Worm (Caenorhabditis elegans) whole organism, late embryonic: Measurements from ENCODE around the gene ldb-1.

ENCODE experiments used
- C08G9.2 ChIP-seq: sonication (generic microtip); optimal IDR thresholded peaks from 2 replicates; lab custom pipeline; 2016; ENCODE audit warnings: mild to moderate bottlenecking, missing genetic modification characterization, moderate library complexity, missing compliant biosample characterization
- C38D4.7 ChIP-seq: fragments of 200-800 bp; sonication (Bioruptor generic); optimal IDR thresholded peaks from 2 replicates; lab custom pipeline; 2018; ENCODE audit warnings: mild to moderate bottlenecking, missing genetic modification characterization, moderate library complexity, missing compliant biosample characterization
- F13H6.1 ChIP-seq: sonication (generic microtip); optimal IDR thresholded peaks from 2 replicates; lab custom pipeline; 2016; ENCODE audit warnings: missing genetic modification characterization, missing compliant biosample characterization
- Y22D7AL.16 ChIP-seq: sonication (generic microtip); optimal IDR thresholded peaks from 2 replicates; lab custom pipeline; 2016; ENCODE audit warnings: missing genetic modification characterization, missing compliant biosample characterization
- ahr-1 ChIP-seq: sonication (generic microtip); optimal IDR thresholded peaks from 2 replicates; lab custom pipeline; 2016; ENCODE audit warnings: missing genetic modification characterization, missing compliant biosample characterization
- ceh-14 ChIP-seq: sonication (generic microtip); optimal IDR thresholded peaks from 2 replicates; lab custom pipeline; 2016; ENCODE audit warnings: missing genotype, missing genetic modification characterization, missing compliant biosample characterization
- ceh-18 ChIP-seq: sonication (generic microtip); optimal IDR thresholded peaks from 2 replicates; lab custom pipeline; 2016; ENCODE audit warnings: missing genetic modification characterization, missing compliant biosample characterization
- ceh-19 ChIP-seq: fragments of 200-800 bp; sonication (Bioruptor generic); optimal IDR thresholded peaks from 2 replicates; lab custom pipeline; 2018; ENCODE audit warnings: mild to moderate bottlenecking, missing genetic modification characterization, missing compliant biosample characterization
- ceh-31 ChIP-seq: sonication (generic microtip); optimal IDR thresholded peaks from 2 replicates; lab custom pipeline; 2016; ENCODE audit warnings: missing genetic modification characterization, missing compliant biosample characterization
- ceh-45 ChIP-seq: fragments of 200-800 bp; sonication (Bioruptor generic); IDR thresholded peaks from 2 replicates; pipeline ENCODE4 v1.3.6; 2022; ENCODE audit warnings: missing genetic modification reagents, missing genetic modification characterization, missing compliant biosample characterization
- ceh-48 ChIP-seq: sonication (generic microtip); optimal IDR thresholded peaks from 2 replicates; lab custom pipeline; 2016; ENCODE audit warnings: missing genetic modification characterization, inconsistent platforms, missing compliant biosample characterization
- ceh-6 ChIP-seq: fragments of 200-800 bp; sonication (Bioruptor generic); optimal IDR thresholded peaks from 2 replicates; lab custom pipeline; 2018; ENCODE audit warnings: mild to moderate bottlenecking, missing genetic modification characterization, missing compliant biosample characterization
- ceh-9 ChIP-seq: sonication (generic microtip); optimal IDR thresholded peaks from 2 replicates; lab custom pipeline; 2016; ENCODE audit warnings: mild to moderate bottlenecking, missing genetic modification characterization, inconsistent platforms, missing compliant biosample characterization
- che-1 ChIP-seq: sonication (generic microtip); optimal IDR thresholded peaks from 2 replicates; lab custom pipeline; 2016; ENCODE audit warnings: mild to moderate bottlenecking, missing genetic modification characterization, missing compliant biosample characterization
- dmd-4 ChIP-seq: sonication (generic microtip); optimal IDR thresholded peaks from 2 replicates; lab custom pipeline; 2016; ENCODE audit warnings: borderline replicate concordance, missing genetic modification characterization, missing compliant biosample characterization
- elt-2 ChIP-seq: sonication (generic microtip); optimal IDR thresholded peaks from 2 replicates; lab custom pipeline; 2016; ENCODE audit warnings: missing genetic modification reagents, missing genetic modification characterization, missing compliant biosample characterization
- ets-4 ChIP-seq: sonication (generic microtip); optimal IDR thresholded peaks from 2 replicates; lab custom pipeline; 2016; ENCODE audit warnings: missing genetic modification characterization, missing compliant biosample characterization
- eyg-1 ChIP-seq: sonication (generic microtip); optimal IDR thresholded peaks from 2 replicates; lab custom pipeline; 2016; ENCODE audit warnings: missing genotype, missing genetic modification characterization, missing compliant biosample characterization
- fax-1 ChIP-seq: sonication (generic microtip); optimal IDR thresholded peaks from 2 replicates; lab custom pipeline; 2016; ENCODE audit warnings: missing genotype, missing genetic modification characterization, missing compliant biosample characterization
- fkh-6 ChIP-seq: sonication (generic microtip); optimal IDR thresholded peaks from 2 replicates; lab custom pipeline; 2016; ENCODE audit warnings: missing genetic modification characterization, missing compliant biosample characterization
- gmeb-2 ChIP-seq: sonication (generic microtip); optimal IDR thresholded peaks from 2 replicates; lab custom pipeline; 2016; ENCODE audit warnings: missing genetic modification characterization, inconsistent platforms, missing compliant biosample characterization
- hlh-13 ChIP-seq: fragments of 200-800 bp; sonication (Bioruptor generic); optimal IDR thresholded peaks from 2 replicates; lab custom pipeline; 2018; ENCODE audit warnings: mild to moderate bottlenecking, missing genetic modification characterization, missing compliant biosample characterization
- hlh-30 ChIP-seq: sonication (generic microtip); optimal IDR thresholded peaks from 2 replicates; lab custom pipeline; 2017; ENCODE audit warnings: antibody characterized with exemption, missing genetic modification characterization, missing compliant biosample characterization; ENCODE audit not compliant: insufficient read depth
- mec-3 ChIP-seq: sonication (generic microtip); optimal IDR thresholded peaks from 2 replicates; lab custom pipeline; 2016; ENCODE audit warnings: borderline replicate concordance, missing genetic modification characterization, missing compliant biosample characterization
- nfya-1 ChIP-seq: sonication (generic microtip); optimal IDR thresholded peaks from 2 replicates; lab custom pipeline; 2017; ENCODE audit warnings: missing genetic modification characterization, mild to moderate bottlenecking, missing compliant biosample characterization, antibody characterized with exemption, moderate library complexity
- nhr-11 ChIP-seq: fragments of 150-350 bp; optimal IDR thresholded peaks from 2 replicates; lab custom pipeline; 2014; ENCODE audit warnings: missing biosample characterization, missing genetic modification characterization
- npax-4 ChIP-seq: sonication (generic microtip); optimal IDR thresholded peaks from 2 replicates; lab custom pipeline; 2016; ENCODE audit warnings: missing genetic modification characterization, missing compliant biosample characterization
- odd-2 ChIP-seq: sonication (generic microtip); optimal IDR thresholded peaks from 2 replicates; lab custom pipeline; 2017; ENCODE audit warnings: antibody characterized with exemption, mild to moderate bottlenecking, missing genetic modification characterization, missing compliant biosample characterization
- pha-2 ChIP-seq: sonication (generic microtip); optimal IDR thresholded peaks from 2 replicates; lab custom pipeline; 2017; ENCODE audit warnings: mild to moderate bottlenecking, missing genetic modification characterization, missing compliant biosample characterization
- pqm-1 ChIP-seq: sonication (generic microtip); optimal IDR thresholded peaks from 2 replicates; lab custom pipeline; 2016; ENCODE audit warnings: missing genetic modification characterization, missing compliant biosample characterization
- pros-1 ChIP-seq: fragments of 150-350 bp; optimal IDR thresholded peaks from 2 replicates; lab custom pipeline; 2014; ENCODE audit warnings: missing biosample characterization, missing genetic modification reagents, missing genetic modification characterization
- tbx-7 ChIP-seq: sonication (generic microtip); optimal IDR thresholded peaks from 2 replicates; lab custom pipeline; 2016; ENCODE audit warnings: missing genotype, missing genetic modification characterization, missing compliant biosample characterization
- ttx-3 ChIP-seq: sonication (generic microtip); optimal IDR thresholded peaks from 2 replicates; lab custom pipeline; 2016; ENCODE audit warnings: missing genetic modification reagents, missing genetic modification characterization, missing compliant biosample characterization
- unc-3 ChIP-seq, 2 experiments: fragments of 200-800 bp in 1 of 2; sonication (Bioruptor generic) in 1 of 2; sonication (generic microtip) in 1 of 2; conservative IDR thresholded peaks in 1 of 2; optimal IDR thresholded peaks in 1 of 2; 2 replicates each; pipeline versions ENCODE4 v1.3.6 to Lab custom; 2016 to 2022; ENCODE audit warnings: missing compliant biosample characterization in 2 of 2, missing genetic modification characterization in 2 of 2, missing genetic modification reagents in 1 of 2
- unc-42 ChIP-seq: sonication (generic microtip); optimal IDR thresholded peaks from 2 replicates; lab custom pipeline; 2016; ENCODE audit warnings: missing genotype, missing genetic modification characterization, missing compliant biosample characterization
- unc-55 ChIP-seq: sonication (generic microtip); optimal IDR thresholded peaks from 2 replicates; lab custom pipeline; 2017; ENCODE audit warnings: missing biosample characterization, missing genetic modification reagents, missing genetic modification characterization

ldb-1 gene

DNA sequence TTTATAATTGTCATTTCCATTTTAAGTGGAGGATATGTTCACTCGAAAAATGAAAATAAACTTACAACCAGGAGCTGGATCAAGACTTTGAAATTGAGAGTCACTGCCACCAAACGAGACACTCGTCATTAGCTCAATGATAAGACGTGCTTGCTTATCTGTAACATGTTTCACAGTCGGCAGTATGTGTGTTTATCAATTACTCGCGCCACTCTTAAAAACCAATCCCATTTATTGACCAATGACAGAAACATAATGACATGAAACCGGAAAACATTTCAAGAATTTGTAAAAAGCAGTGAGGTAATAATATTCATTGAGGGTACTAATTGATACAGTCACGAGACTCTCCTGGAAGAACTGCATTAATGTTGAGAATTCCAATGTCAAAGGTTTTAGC lies 20.7 kb upstream of the ldb-1 start, which contains the start of gene del-5:
TSS of gene del-5 (minus strand) at position 130 of the 400 bp plus-strand sequence.
- TF ChIP-seq elt-2 (tag; lab: Kevin White, UChicago) (peak; percentile 31), ceh-31 (tag; lab: Kevin White, UChicago) (no peak), C08G9.2 (tag; lab: Kevin White, UChicago) (no peak), hlh-13 (no peak), ets-4 (tag; lab: Kevin White, UChicago) (no peak), ceh-6 (GFP tag; lab: Kevin White, UChicago) (no peak), unc-55 (GFP tag; lab: Kevin White, UChicago) (no peak)
- TF ChIP-seq, all 69 proteins: peak for 1

DNA sequence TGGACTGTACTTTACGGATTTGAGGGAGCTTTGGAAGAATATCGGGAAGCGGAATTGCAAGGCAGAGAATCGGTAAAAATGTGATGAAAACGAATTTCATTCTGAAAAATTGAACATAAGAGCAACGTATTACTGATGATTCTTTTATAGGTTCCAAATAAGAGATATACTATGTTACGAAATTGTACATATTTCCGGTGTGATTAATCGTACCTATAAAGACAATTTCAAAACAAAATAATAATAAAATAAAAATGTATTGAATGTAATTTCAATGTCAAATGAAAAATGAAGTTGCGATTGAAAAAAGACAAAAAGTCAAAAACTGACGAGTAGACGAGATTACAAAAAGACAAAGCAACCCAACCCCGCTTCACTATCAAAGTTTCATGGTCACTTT lies 19.8 kb upstream of the ldb-1 start, which contains the start of gene ttr-31:
TSS of gene ttr-31 (minus strand) at position 101 of the 400 bp plus-strand sequence.
- TF ChIP-seq che-1 (tag; lab: Kevin White, UChicago) = no peak
- TF ChIP-seq C08G9.2 (tag; lab: Kevin White, UChicago) = no peak
- no peak for TF ChIP-seq ceh-18
- TF ChIP-seq fkh-6 (tag; lab: Kevin White, UChicago) = no peak
- no peak for TF ChIP-seq unc-3 (GFP tag; conservative IDR thresholded peaks at IDR 0.05; lab: Robert Waterston, UW)
- TF ChIP-seq unc-3 (tag; optimal IDR thresholded peaks at IDR 0.05; lab: Kevin White, UChicago) = no peak
- no peak for TF ChIP-seq hlh-30 (tag; lab: Kevin White, UChicago)
- no peak for TF ChIP-seq gmeb-2
- TF ChIP-seq C38D4.7 = no peak

DNA sequence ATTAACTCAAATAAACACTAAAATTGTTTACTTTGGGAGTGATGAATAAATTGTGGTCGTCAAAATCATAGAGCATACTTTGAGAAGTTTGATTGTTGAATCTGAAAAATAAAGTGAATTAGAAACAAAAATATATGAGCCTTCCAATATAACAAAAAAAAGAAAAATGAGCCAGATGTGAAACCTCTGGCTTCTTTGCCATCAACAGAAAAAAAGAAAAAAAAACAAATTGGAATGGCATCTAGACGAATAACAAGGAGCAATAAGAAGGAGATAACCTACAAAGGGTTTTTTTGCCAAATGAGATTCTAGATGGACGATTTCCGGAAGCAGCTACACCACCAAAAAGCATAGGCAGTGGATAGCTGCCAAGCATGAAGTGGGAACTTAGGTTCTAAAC lies 18.2 kb upstream of the ldb-1 start, which contains the start of gene F58A3.4:
TSS of gene F58A3.4 (minus strand) at position 101 of the 400 bp plus-strand sequence.
- TF ChIP-seq elt-2 (tag; lab: Kevin White, UChicago) (no peak), ceh-18 (no peak), pros-1 (tag; lab: Kevin White, UChicago) (no peak), nhr-11 (tag; lab: Kevin White, UChicago) (no peak), unc-42 (tag; lab: Kevin White, UChicago) (no peak), tbx-7 (no peak), ceh-9 (no peak)

DNA sequence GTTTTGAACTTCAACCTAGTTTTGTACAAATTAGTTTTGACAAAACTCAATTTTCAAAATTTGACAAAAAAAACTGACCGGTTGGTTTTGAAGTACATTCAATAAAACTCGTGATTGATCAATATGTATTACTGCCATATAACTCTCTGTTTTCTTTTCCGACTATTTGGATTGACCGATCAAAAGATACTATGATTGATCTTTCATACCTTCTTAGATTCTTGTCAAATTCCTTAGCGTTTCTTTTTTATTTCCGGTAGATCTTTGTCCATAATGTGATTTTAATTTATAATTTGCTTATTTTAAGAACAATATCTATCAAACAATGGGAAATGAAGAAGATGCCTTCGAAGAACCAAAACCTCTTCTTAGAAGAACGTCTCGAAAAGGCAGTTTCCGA lies 16.4 kb upstream of the ldb-1 start, which contains the start of gene F58A3.3:
TSS of gene F58A3.3 (plus strand) at position 301 of the 400 bp plus-strand sequence.
- TF ChIP-seq ceh-45 (GFP tag; lab: Robert Waterston, UW) = no peak
- TF ChIP-seq pqm-1 = no peak
- no peak for TF ChIP-seq odd-2

DNA sequence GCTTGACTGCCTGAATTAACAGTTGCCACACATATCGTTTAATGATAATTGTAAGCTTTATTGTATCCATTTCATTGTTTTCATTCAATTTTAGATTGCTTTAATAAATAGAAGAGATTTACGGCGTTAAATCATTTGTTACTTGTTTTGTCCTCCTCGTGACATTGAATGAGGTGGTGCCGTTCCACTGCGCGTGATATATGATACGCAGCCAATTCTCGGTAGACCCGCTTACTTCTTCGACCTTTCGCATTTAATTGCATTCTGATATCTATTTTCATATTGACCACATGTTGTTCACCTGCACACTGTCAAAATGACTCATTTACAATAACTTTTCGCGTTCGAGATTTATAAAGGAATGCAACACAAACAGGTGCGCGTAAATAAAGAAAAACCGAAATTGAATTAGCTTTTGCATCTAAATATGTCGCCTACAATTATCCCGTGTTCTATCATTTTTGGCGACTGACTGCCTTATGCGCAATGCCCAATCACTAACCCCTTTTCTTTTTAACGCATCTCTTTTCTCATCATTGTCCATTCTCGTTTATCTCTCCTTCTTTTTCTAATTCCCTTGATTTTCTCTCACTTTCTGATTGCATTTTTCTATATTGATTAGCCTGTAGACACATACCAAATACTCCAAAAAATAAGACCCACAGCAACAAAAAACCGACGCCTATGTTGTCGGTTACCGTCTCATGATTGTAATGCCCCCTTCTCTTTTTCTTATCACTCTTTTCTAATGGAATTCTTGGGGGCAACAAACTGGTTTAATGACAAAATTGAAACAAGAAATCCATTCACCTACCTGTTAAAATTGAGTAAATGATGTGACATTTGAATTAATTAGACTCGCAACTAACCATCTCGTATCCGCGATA lies 14.1 kb upstream of the ldb-1 start:
- TF ChIP-seq fkh-6 (tag; lab: Kevin White, UChicago) (no peak), ceh-6 (GFP tag; lab: Kevin White, UChicago) (no peak), gmeb-2 (no peak), ttx-3 (tag; lab: Kevin White, UChicago) (no peak), elt-2 (tag; lab: Kevin White, UChicago) (no peak), ceh-45 (GFP tag; lab: Robert Waterston, UW) (no peak), ceh-19 (GFP tag; lab: Kevin White, UChicago) (no peak), ceh-31 (tag; lab: Kevin White, UChicago) (no peak), dmd-4 (tag; lab: Kevin White, UChicago) (no peak), ahr-1 (tag; lab: Kevin White, UChicago) (no peak), mec-3 (tag; lab: Kevin White, UChicago) (no peak), npax-4 (tag; lab: Kevin White, UChicago) (no peak), ceh-14 (no peak), pha-2 (no peak), ceh-48 (no peak), fax-1 (no peak), eyg-1 (tag; lab: Kevin White, UChicago) (no peak), F13H6.1 (tag; lab: Kevin White, UChicago) (no peak), Y22D7AL.16 (tag; lab: Kevin White, UChicago) (no peak), nfya-1 (tag; lab: Kevin White, UChicago) (no peak)
